Fruit fly (Drosophila melanogaster) whole organism, embryonic: ENCODE data around the gene Sf3b3.

Source experiments
- Abd-B ChIP-seq: fragments of 200-800 bp; sonication (Bioruptor generic); optimal IDR thresholded peaks from 2 replicates; lab custom pipeline; 2018; ENCODE audit warnings: missing biosample characterization, mild to moderate bottlenecking, missing genetic modification characterization, moderate library complexity
- BtbVII ChIP-seq: fragments of 200-800 bp; sonication (Bioruptor generic); optimal IDR thresholded peaks from 3 replicates; lab custom pipeline; 2017; ENCODE audit warnings: missing biosample characterization, mild to moderate bottlenecking, missing genetic modification characterization
- CG10979 ChIP-seq: fragments of 200-800 bp; sonication (Bioruptor generic); optimal IDR thresholded peaks from 2 replicates; lab custom pipeline; 2018; ENCODE audit warnings: missing biosample characterization, mild to moderate bottlenecking, missing genetic modification characterization, moderate library complexity
- CG12071 ChIP-seq: fragments of 200-800 bp; sonication (Bioruptor generic); optimal IDR thresholded peaks from 3 replicates; lab custom pipeline; 2018; ENCODE audit warnings: missing biosample characterization, mild to moderate bottlenecking, missing genetic modification characterization
- CG12942 ChIP-seq: fragments of 200-800 bp; sonication (Bioruptor generic); optimal IDR thresholded peaks from 3 replicates; lab custom pipeline; 2016; ENCODE audit warnings: missing biosample characterization, missing genetic modification characterization
- CG14965 ChIP-seq: fragments of 200-800 bp; sonication (Bioruptor generic); optimal IDR thresholded peaks from 2 replicates; lab custom pipeline; 2016; ENCODE audit warnings: missing biosample characterization, missing genetic modification characterization, borderline replicate concordance
- CG15601 ChIP-seq: fragments of 200-800 bp; sonication (Bioruptor generic); optimal IDR thresholded peaks from 3 replicates; lab custom pipeline; 2019; ENCODE audit warnings: missing biosample characterization, mild to moderate bottlenecking, missing genetic modification characterization, moderate library complexity
- CG15696 ChIP-seq: fragments of 200-800 bp; sonication (Bioruptor generic); optimal IDR thresholded peaks from 2 replicates; lab custom pipeline; 2019; ENCODE audit warnings: missing biosample characterization, mild to moderate bottlenecking, missing genetic modification characterization, moderate library complexity
- CG16813 ChIP-seq: fragments of 200-800 bp; sonication (Bioruptor generic); IDR thresholded peaks from 3 replicates; pipeline ENCODE4 v1.3.6; 2022; ENCODE audit warnings: missing biosample characterization, missing genetic modification characterization; ENCODE audit not compliant: partially characterized antibody
- CG17361 ChIP-seq: fragments of 200-800 bp; sonication (Bioruptor generic); IDR thresholded peaks from 3 replicates; pipeline ENCODE4 v1.3.6; 2022; ENCODE audit warnings: missing biosample characterization, missing genetic modification characterization
- CG17568 ChIP-seq: fragments of 200-800 bp; sonication (Bioruptor generic); optimal IDR thresholded peaks from 2 replicates; lab custom pipeline; 2018; ENCODE audit warnings: missing biosample characterization, mild to moderate bottlenecking, missing genetic modification characterization, moderate library complexity
- CG18764 ChIP-seq: fragments of 200-800 bp; sonication (Bioruptor generic); optimal IDR thresholded peaks from 3 replicates; lab custom pipeline; 2016; ENCODE audit warnings: missing biosample characterization, missing genetic modification characterization
- CG2199 ChIP-seq: fragments of 200-800 bp; sonication (Bioruptor generic); IDR thresholded peaks from 3 replicates; pipeline ENCODE4 v1.3.6; 2022; ENCODE audit warnings: missing biosample characterization, missing genetic modification characterization
- CG2712 ChIP-seq: fragments of 200-800 bp; optimal IDR thresholded peaks from 3 replicates; lab custom pipeline; 2019; ENCODE audit warnings: missing biosample characterization, mild to moderate bottlenecking, missing genetic modification characterization, moderate library complexity
- CG31388 ChIP-seq: fragments of 200-800 bp; sonication (Bioruptor generic); optimal IDR thresholded peaks from 2 replicates; lab custom pipeline; 2016; ENCODE audit warnings: missing biosample characterization, missing genetic modification characterization
- CG3281 ChIP-seq: fragments of 200-800 bp; sonication (Bioruptor generic); optimal IDR thresholded peaks from 3 replicates; lab custom pipeline; 2017; ENCODE audit warnings: missing biosample characterization, mild to moderate bottlenecking, missing genetic modification characterization
- CG3847 ChIP-seq: fragments of 200-800 bp; sonication (Bioruptor generic); IDR thresholded peaks from 2 replicates; pipeline ENCODE4 v1.3.6; 2022; ENCODE audit warnings: missing biosample characterization, missing genetic modification characterization
- CG3995 ChIP-seq: fragments of 200-800 bp; sonication (Bioruptor generic); optimal IDR thresholded peaks from 3 replicates; lab custom pipeline; 2016; ENCODE audit warnings: missing biosample characterization, missing genetic modification characterization
- CG6765 ChIP-seq: fragments of 200-800 bp; sonication (Bioruptor generic); optimal IDR thresholded peaks from 3 replicates; lab custom pipeline; 2017; ENCODE audit warnings: missing biosample characterization, mild to moderate bottlenecking, missing genetic modification characterization
- CG7271 ChIP-seq: fragments of 200-800 bp; sonication (Bioruptor generic); optimal IDR thresholded peaks from 2 replicates; lab custom pipeline; 2018; ENCODE audit warnings: missing biosample characterization, mild to moderate bottlenecking, missing genetic modification characterization, moderate library complexity
- CG8290 ChIP-seq, 3 experiments: fragments of 200-800 bp; sonication (Bioruptor generic); optimal IDR thresholded peaks; 2 replicates each; lab custom pipeline; 2016 to 2019; ENCODE audit warnings: missing biosample characterization in 3 of 3, missing genetic modification characterization in 3 of 3, mild to moderate bottlenecking in 2 of 3, moderate library complexity in 1 of 3
- D ChIP-seq, 2 experiments: fragments of 200-800 bp in 1 of 2; fragments of >200 bp in 1 of 2; sonication (Bioruptor generic) in 1 of 2; optimal IDR thresholded peaks; 2 replicates in 1 of 2; 3 replicates in 1 of 2; lab custom pipeline; 2017; ENCODE audit warnings: mild to moderate bottlenecking in 1 of 2, missing biosample characterization in 1 of 2, missing genetic modification characterization in 1 of 2, missing genetic modification reagents in 1 of 2
- D19B ChIP-seq: fragments of 200-800 bp; sonication (Bioruptor generic); optimal IDR thresholded peaks from 2 replicates; lab custom pipeline; 2017; ENCODE audit warnings: missing biosample characterization, mild to moderate bottlenecking, missing genetic modification characterization
- Dip2 ChIP-seq: fragments of 200-800 bp; sonication (Bioruptor generic); IDR thresholded peaks from 2 replicates; pipeline ENCODE4 v1.3.6; 2022; ENCODE audit warnings: missing biosample characterization, missing genetic modification characterization
- Ets65A ChIP-seq: fragments of 200-800 bp; sonication (Bioruptor generic); peaks from one replicate; lab custom pipeline; 2016; ENCODE audit warnings: missing biosample characterization, missing genetic modification characterization
- Gug ChIP-seq: fragments of 200-800 bp; sonication (Bioruptor generic); IDR thresholded peaks from 4 replicates; pipeline ENCODE4 v1.3.6; 2022; ENCODE audit warnings: missing biosample characterization, missing genetic modification characterization
- HLHmδ ChIP-seq: fragments of 200-800 bp; sonication (Bioruptor generic); optimal IDR thresholded peaks from 2 replicates; lab custom pipeline; 2018; ENCODE audit warnings: missing biosample characterization, mild to moderate bottlenecking, missing genetic modification characterization, moderate library complexity
- Mes4 ChIP-seq: fragments of 200-800 bp; sonication (Bioruptor generic); optimal IDR thresholded peaks from 2 replicates; lab custom pipeline; 2016; ENCODE audit warnings: missing biosample characterization, missing genetic modification characterization
- Spps ChIP-seq: fragments of 200-800 bp; sonication (Bioruptor generic); optimal IDR thresholded peaks from 2 replicates; lab custom pipeline; 2018; ENCODE audit warnings: missing biosample characterization, mild to moderate bottlenecking, missing genetic modification characterization
- Usf ChIP-seq: fragments of 200-800 bp; sonication (Bioruptor generic); optimal IDR thresholded peaks from 2 replicates; lab custom pipeline; 2017; ENCODE audit warnings: missing genotype, missing biosample characterization, missing genetic modification characterization
- bab2 ChIP-seq: fragments of 200-800 bp; sonication (Bioruptor generic); optimal IDR thresholded peaks from 2 replicates; lab custom pipeline; 2016; ENCODE audit warnings: missing biosample characterization, missing genetic modification characterization
- bbx ChIP-seq: fragments of 200-800 bp; sonication (Bioruptor generic); IDR thresholded peaks from 2 replicates; pipeline ENCODE4 v1.3.6; 2022; ENCODE audit warnings: missing biosample characterization, missing genetic modification characterization; ENCODE audit not compliant: partially characterized antibody
- bigmax ChIP-seq: fragments of 200-800 bp; sonication (Bioruptor generic); optimal IDR thresholded peaks from 2 replicates; lab custom pipeline; 2018; ENCODE audit warnings: missing biosample characterization, mild to moderate bottlenecking, missing genetic modification characterization
- caup ChIP-seq: fragments of 200-800 bp; sonication (Bioruptor generic); optimal IDR thresholded peaks from 3 replicates; lab custom pipeline; 2017; ENCODE audit warnings: missing biosample characterization, mild to moderate bottlenecking, missing genetic modification characterization, moderate library complexity; ENCODE audit not compliant: severe bottlenecking
- crc ChIP-seq: fragments of 200-800 bp; sonication (Bioruptor generic); optimal IDR thresholded peaks from 2 replicates; lab custom pipeline; 2016; ENCODE audit warnings: missing biosample characterization, missing genetic modification characterization
- dimm ChIP-seq: fragments of 200-800 bp; sonication (Bioruptor generic); IDR thresholded peaks from 2 replicates; pipeline ENCODE4 v1.3.6; 2022; ENCODE audit warnings: missing biosample characterization, missing genetic modification characterization
- dysf ChIP-seq: fragments of 200-800 bp; sonication (Bioruptor generic); IDR thresholded peaks from 3 replicates; pipeline ENCODE4 v1.3.6; 2022; ENCODE audit warnings: missing biosample characterization, missing genetic modification characterization
- fru ChIP-seq: fragments of >200 bp; optimal IDR thresholded peaks from 2 replicates; lab custom pipeline; 2017
- fu2 ChIP-seq: fragments of 200-800 bp; sonication (Bioruptor generic); optimal IDR thresholded peaks from 2 replicates; lab custom pipeline; 2016; ENCODE audit warnings: missing biosample characterization, missing genetic modification characterization
- hb ChIP-seq: fragments of 200-800 bp; sonication (Bioruptor generic); IDR thresholded peaks from 3 replicates; pipeline ENCODE4 v1.3.6; 2022; ENCODE audit warnings: missing biosample characterization, missing genetic modification characterization; ENCODE audit not compliant: partially characterized antibody
- her ChIP-seq: fragments of 200-800 bp; sonication (Bioruptor generic); optimal IDR thresholded peaks from 2 replicates; lab custom pipeline; 2016; ENCODE audit warnings: missing biosample characterization, missing genetic modification characterization
- lola ChIP-seq, 3 experiments: fragments of >200 bp in 2 of 3; fragments of 200-800 bp in 1 of 3; sonication (Bioruptor generic) in 1 of 3; optimal IDR thresholded peaks; 2 replicates each; lab custom pipeline; 2017 to 2019; ENCODE audit warnings: missing biosample characterization in 3 of 3, missing genetic modification characterization in 3 of 3, mild to moderate bottlenecking in 1 of 3, moderate library complexity in 1 of 3
- seq ChIP-seq: fragments of 200-800 bp; sonication (Bioruptor generic); IDR thresholded peaks from 2 replicates; pipeline ENCODE4 v1.3.6; 2022; ENCODE audit warnings: missing biosample characterization, missing genetic modification characterization
- ssp ChIP-seq: fragments of 200-800 bp; sonication (Bioruptor generic); IDR thresholded peaks from 2 replicates; pipeline ENCODE4 v1.3.6; 2022; ENCODE audit warnings: missing biosample characterization, missing genetic modification characterization
- sug ChIP-seq: fragments of 200-800 bp; optimal IDR thresholded peaks from 2 replicates; lab custom pipeline; 2019; ENCODE audit warnings: missing biosample characterization, mild to moderate bottlenecking, missing genetic modification characterization, moderate library complexity
- unpg ChIP-seq: fragments of 200-800 bp; sonication (Bioruptor generic); optimal IDR thresholded peaks from 3 replicates; lab custom pipeline; 2018; ENCODE audit warnings: missing biosample characterization, mild to moderate bottlenecking, missing genetic modification characterization, moderate library complexity
- vvl ChIP-seq: fragments of 200-800 bp; sonication (Bioruptor generic); IDR thresholded peaks from 2 replicates; pipeline ENCODE4 v1.3.6; 2022; ENCODE audit warnings: missing biosample characterization, missing genetic modification characterization

Sf3b3 gene

DNA sequence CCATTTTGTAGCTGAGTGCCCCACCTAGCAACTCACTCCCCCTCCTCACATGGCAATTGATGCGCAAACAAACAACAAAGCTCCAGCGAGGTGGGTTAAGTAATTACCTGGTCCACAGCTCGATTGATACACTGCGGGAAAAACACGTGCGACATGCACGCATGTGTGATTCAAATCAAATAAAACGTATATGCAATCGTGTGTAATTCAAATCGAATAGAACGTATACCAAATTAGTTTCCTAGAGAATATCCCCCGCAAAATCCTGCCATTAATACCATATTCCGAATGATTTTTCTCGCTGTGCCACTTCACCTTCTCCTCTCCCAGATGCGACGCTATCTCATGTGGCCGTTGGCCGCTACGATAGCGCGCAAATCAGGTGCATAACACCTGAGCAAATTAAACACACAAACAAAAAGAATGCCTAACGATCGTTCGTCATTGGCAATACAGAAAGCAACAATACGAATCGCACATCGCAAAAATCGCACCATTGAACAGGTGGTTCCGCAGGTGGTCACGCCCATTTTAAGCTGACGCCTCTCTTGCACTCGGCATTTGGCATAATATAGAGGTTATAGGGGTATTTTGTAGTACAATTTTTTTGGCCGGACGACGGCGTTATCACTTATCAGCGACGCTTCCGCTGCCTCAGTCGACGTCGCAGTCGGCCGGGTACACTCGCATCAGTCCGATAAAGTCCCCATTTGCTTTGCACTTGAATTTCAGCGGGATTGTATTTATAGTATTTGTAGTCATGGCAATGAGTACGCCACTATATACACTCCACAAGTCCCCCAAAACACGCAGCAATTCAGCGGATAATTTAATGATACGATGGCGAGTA, 48.8 kb downstream of the Sf3b3 start (continued):
- TF ChIP-seq CG14965 (GFP tag; lab: Kevin White, UChicago) (no peak), CG3995 (GFP tag; lab: Kevin White, UChicago) (peak; percentile 33), hb (GFP tag; lab: Robert Waterston, UW) (no peak), CG3847 (GFP tag; lab: Robert Waterston, UW) (peak; percentile 71), Dip2 (GFP tag; lab: Robert Waterston, UW) (0 out of 2 replicates have a peak, but pooled peaks have one; percentile 25), CG16813 (GFP tag; lab: Robert Waterston, UW) (no peak), CG2712 (tag; lab: Kevin White, UChicago) (peak; percentile 72), HLHmδ (GFP tag; lab: Kevin White, UChicago) (no peak), Spps (tag; lab: Kevin White, UChicago) (no peak), unpg (GFP tag; lab: Kevin White, UChicago) (peak; percentile 73), her (GFP tag; lab: Kevin White, UChicago) (peak; percentile 68), sug (tag; lab: Kevin White, UChicago) (peak; percentile 59), BtbVII (peak; percentile 50), lola (GFP tag; optimal IDR thresholded peaks at IDR 0.05; lab: Kevin White, UChicago) (peak in 1 of 3 experiments; percentile 10), CG12942 (GFP tag; lab: Kevin White, UChicago) (peak; percentile 70), CG18764 (GFP tag; lab: Kevin White, UChicago) (peak; percentile 22), CG17568 (no peak), fu2 (peak; percentile 61), bab2 (GFP tag; lab: Kevin White, UChicago) (peak; percentile 70), D19B (no peak), fru (lab: Kevin White, UChicago) (no peak), bbx (GFP tag; lab: Robert Waterston, UW) (no peak), vvl (GFP tag; lab: Robert Waterston, UW) (peak; percentile 79), CG15601 (tag; lab: Kevin White, UChicago) (peak; percentile 43), CG6765 (GFP tag; lab: Kevin White, UChicago) (no peak), CG10979 (tag; lab: Kevin White, UChicago) (peak; percentile 52), Gug (GFP tag; lab: Robert Waterston, UW) (peak; percentile 61; the same call in 3 of the 4 replicates), Usf (no peak), ssp (GFP tag; lab: Robert Waterston, UW) (peak; percentile 55), crc (peak; percentile 55), bigmax (GFP tag; lab: Kevin White, UChicago) (peak; percentile 6), caup (peak; percentile 37), dimm (peak; percentile 39; the same call in 1 of the 2 replicates), CG7271 (tag; lab: Kevin White, UChicago) (no peak), CG2199 (GFP tag; lab: Robert Waterston, UW) (no peak), D (optimal IDR thresholded peaks at IDR 0.05; lab: Kevin White, UChicago) (no peak), D (GFP tag; optimal IDR thresholded peaks at IDR 0.05; lab: Kevin White, UChicago) (no peak), CG17361 (GFP tag; lab: Robert Waterston, UW) (peak; percentile 51; the same call in 2 of the 3 replicates), CG31388 (GFP tag; lab: Kevin White, UChicago) (peak; percentile 20), seq (GFP tag; lab: Robert Waterston, UW) (peak; percentile 74), CG8290 (GFP tag; optimal IDR thresholded peaks at IDR 0.05; lab: Kevin White, UChicago) (no peak), CG8290 (tag; optimal IDR thresholded peaks at IDR 0.05; lab: Kevin White, UChicago) (peak in 1 of 2 experiments; percentile 92), CG12071 (peak; percentile 26), Mes4 (peak; percentile 59), CG15696 (tag; lab: Kevin White, UChicago) (no peak), CG3281 (peak; percentile 56), Abd-B (GFP tag; lab: Kevin White, UChicago) (peak; percentile 60), dysf (GFP tag; lab: Robert Waterston, UW) (peak; percentile 82), Ets65A (peak; percentile 93)
